Worm (Caenorhabditis elegans): Measurements from ENCODE around the gene srd-74.

ce11 chrIII:11823260-11823659 lies 41.4 kb downstream of the srd-74 start, which contains the start of gene C18D11.3:
- peak; percentile 35 for TF ChIP-seq him-1 (tag; optimal IDR thresholded peaks at IDR 0.05)
- peak; percentile 79 for TF ChIP-seq W03F9.2 (tag; optimal IDR thresholded peaks at IDR 0.05)
- TF ChIP-seq dao-5 (tag; optimal IDR thresholded peaks at IDR 0.05): no peak

Data from whole organism, L4/young adult.